Fruit fly (Drosophila melanogaster) whole organism: ENCODE measurements around the gene CG14720.

ENCODE experiments used
- CG8478 ChIP-seq: fragments of >200 bp; optimal IDR thresholded peaks from 2 replicates; lab custom pipeline; 2018; ENCODE audit warnings: inconsistent platforms
- psq ChIP-seq: fragments of >200 bp; optimal IDR thresholded peaks from 2 replicates; lab custom pipeline; 2017

- TF ChIP-seq CG8478 (lab: Kevin White, UChicago): no peak
- no peak for TF ChIP-seq psq (lab: Kevin White, UChicago)
These were observed 50.2 kb downstream of the CG14720 start for dm6 chr3R:11761718-11762117.
